Worm (Caenorhabditis elegans) whole organism, L4 larva: Measurements from ENCODE around the gene glo-4.

Experiments used
- F26F4.8 ChIP-seq: fragments of 200-800 bp; sonication (Bioruptor generic); conservative IDR thresholded peaks from 2 replicates; pipeline ENCODE4 v1.3.6; 2022; ENCODE audit warnings: missing genetic modification characterization, missing compliant biosample characterization
- F37D6.2 ChIP-seq: sonication (generic microtip); optimal IDR thresholded peaks from 2 replicates; lab custom pipeline; 2016; ENCODE audit warnings: mild to moderate bottlenecking, missing genetic modification characterization, missing compliant biosample characterization
- F44E2.7 ChIP-seq: fragments of 200-800 bp; sonication (Bioruptor generic); IDR thresholded peaks from 2 replicates; pipeline ENCODE4 v2.1.2; 2022; ENCODE audit warnings: missing genetic modification characterization, missing compliant biosample characterization
- R02D3.7 ChIP-seq: fragments of 150-350 bp; sonication (generic microtip); optimal IDR thresholded peaks from 3 replicates; lab custom pipeline; 2014; ENCODE audit warnings: missing biosample characterization, missing genetic modification characterization
- T20F7.1 ChIP-seq: fragments of 200-800 bp; sonication (Bioruptor generic); optimal IDR thresholded peaks from 2 replicates; lab custom pipeline; 2018; ENCODE audit warnings: mild to moderate bottlenecking, missing genetic modification characterization, missing compliant biosample characterization
- Y5F2A.4 ChIP-seq: fragments of 200-800 bp; sonication (Bioruptor generic); optimal IDR thresholded peaks from 2 replicates; lab custom pipeline; 2018; ENCODE audit warnings: mild to moderate bottlenecking, missing genetic modification characterization, missing compliant biosample characterization
- ZK337.2 ChIP-seq: fragments of 200-800 bp; sonication (Bioruptor generic); IDR thresholded peaks from 2 replicates; pipeline ENCODE4 v1.3.6; 2022; ENCODE audit warnings: missing genetic modification reagents, missing genetic modification characterization, missing compliant biosample characterization
- ZK546.5 ChIP-seq, 2 experiments: sonication (generic microtip); optimal IDR thresholded peaks; 2 replicates each; lab custom pipeline; 2017; ENCODE audit warnings: missing biosample characterization in 2 of 2, missing genetic modification characterization in 2 of 2
- aly-2 ChIP-seq: sonication (generic microtip); optimal IDR thresholded peaks from 2 replicates; lab custom pipeline; 2018; ENCODE audit warnings: missing biosample characterization, missing genetic modification characterization
- arid-1 ChIP-seq: fragments of 200-800 bp; sonication (Bioruptor generic); conservative IDR thresholded peaks from 2 replicates; pipeline ENCODE4 v1.3.6; 2022; ENCODE audit warnings: missing genetic modification reagents, missing genetic modification characterization, missing compliant biosample characterization
- attf-4 ChIP-seq: sonication (generic microtip); optimal IDR thresholded peaks from 3 replicates; lab custom pipeline; 2017; ENCODE audit warnings: missing biosample characterization, missing genetic modification characterization
- ceh-28 ChIP-seq: fragments of 150-350 bp; optimal IDR thresholded peaks from 2 replicates; lab custom pipeline; 2014; ENCODE audit warnings: missing biosample characterization, missing genetic modification reagents, missing genetic modification characterization
- ceh-44 ChIP-seq: fragments of 200-800 bp; sonication (Bioruptor generic); IDR thresholded peaks from 2 replicates; pipeline ENCODE4 v1.3.6; 2022; ENCODE audit warnings: missing genetic modification reagents, missing genetic modification characterization, missing compliant biosample characterization
- ceh-62 ChIP-seq: sonication (generic microtip); optimal IDR thresholded peaks from 2 replicates; lab custom pipeline; 2017; ENCODE audit warnings: missing biosample characterization, missing genetic modification characterization
- ctbp-1 ChIP-seq: fragments of 200-800 bp; sonication (Bioruptor generic); IDR thresholded peaks from 2 replicates; pipeline ENCODE4 v1.3.6; 2022; ENCODE audit warnings: missing genetic modification reagents, missing genetic modification characterization, missing compliant biosample characterization
- daf-12 ChIP-seq: fragments of 150-350 bp; optimal IDR thresholded peaks from 2 replicates; lab custom pipeline; 2014; ENCODE audit warnings: missing biosample characterization, missing genetic modification reagents, missing genetic modification characterization
- daf-16 ChIP-seq, 3 experiments: sonication (generic microtip); optimal IDR thresholded peaks; 2 replicates each; lab custom pipeline; 2016 to 2017; ENCODE audit warnings: missing genetic modification characterization in 3 of 3, missing genetic modification reagents in 3 of 3, mild to moderate bottlenecking in 2 of 3, missing compliant biosample characterization in 2 of 3, missing biosample characterization in 1 of 3, moderate library complexity in 1 of 3
- daf-8 ChIP-seq: fragments of 200-800 bp; sonication (Bioruptor generic); IDR thresholded peaks from 2 replicates; pipeline ENCODE4 v1.3.6; 2022; ENCODE audit warnings: missing genetic modification characterization, missing compliant biosample characterization
- dmd-8 ChIP-seq: fragments of 200-800 bp; sonication (Bioruptor generic); IDR thresholded peaks from 2 replicates; pipeline ENCODE4 v1.3.6; 2022; ENCODE audit warnings: missing genetic modification characterization, missing compliant biosample characterization
- dmd-9 ChIP-seq: fragments of 200-800 bp; sonication (Bioruptor generic); IDR thresholded peaks from 2 replicates; pipeline ENCODE4 v1.3.6; 2022; ENCODE audit warnings: missing genetic modification reagents, missing genetic modification characterization, missing compliant biosample characterization
- egl-27 ChIP-seq: sonication (generic microtip); optimal IDR thresholded peaks from 3 replicates; lab custom pipeline; 2017; ENCODE audit warnings: missing biosample characterization, missing genetic modification reagents, missing genetic modification characterization
- fkh-10 ChIP-seq: fragments of 150-350 bp; optimal IDR thresholded peaks from 2 replicates; lab custom pipeline; 2014; ENCODE audit warnings: missing biosample characterization, missing genetic modification reagents, missing genetic modification characterization
- hif-1 ChIP-seq, 2 experiments: sonication (generic microtip); optimal IDR thresholded peaks; 2 replicates each; lab custom pipeline; 2016 to 2017; ENCODE audit warnings: missing compliant biosample characterization in 2 of 2, missing genetic modification characterization in 2 of 2, missing genetic modification reagents in 2 of 2, missing genotype in 2 of 2, mild to moderate bottlenecking in 1 of 2
- hlh-11 ChIP-seq: fragments of 200-800 bp; sonication (Bioruptor generic); optimal IDR thresholded peaks from 2 replicates; lab custom pipeline; 2018; ENCODE audit warnings: mild to moderate bottlenecking, missing genetic modification characterization, missing compliant biosample characterization
- jun-1 ChIP-seq: fragments of 150-350 bp; optimal IDR thresholded peaks from 2 replicates; lab custom pipeline; 2014; ENCODE audit warnings: missing biosample characterization, missing genetic modification reagents, missing genetic modification characterization
- lim-7 ChIP-seq: fragments of 200-800 bp; sonication (Bioruptor generic); IDR thresholded peaks from 2 replicates; pipeline ENCODE4 v1.3.6; 2022; ENCODE audit warnings: missing genetic modification characterization, missing compliant biosample characterization
- lin-29 ChIP-seq: fragments of 200-800 bp; sonication (Bioruptor generic); IDR thresholded peaks from 2 replicates; pipeline ENCODE4 v1.3.6; 2022; ENCODE audit warnings: missing genetic modification reagents, missing genetic modification characterization, missing compliant biosample characterization
- lin-39 ChIP-seq: fragments of 150-350 bp; optimal IDR thresholded peaks from 2 replicates; lab custom pipeline; 2014; ENCODE audit warnings: missing biosample characterization, missing genetic modification reagents, missing genetic modification characterization
- lsy-2 ChIP-seq, 2 experiments: fragments of 150-350 bp in 1 of 2; sonication (generic microtip) in 1 of 2; optimal IDR thresholded peaks; 2 replicates each; lab custom pipeline; 2014 to 2017; ENCODE audit warnings: missing biosample characterization in 2 of 2, missing genetic modification characterization in 2 of 2
- mdl-1 ChIP-seq, 2 experiments: fragments of 150-350 bp in 1 of 2; sonication (generic microtip) in 1 of 2; optimal IDR thresholded peaks; 2 replicates each; lab custom pipeline; 2014 to 2017; ENCODE audit warnings: missing biosample characterization in 2 of 2, missing genetic modification characterization in 2 of 2
- mdt-29 ChIP-seq: fragments of 200-800 bp; sonication (Bioruptor generic); IDR thresholded peaks from 2 replicates; pipeline ENCODE4 v1.3.6; 2022; ENCODE audit warnings: missing genetic modification reagents, missing genetic modification characterization, missing compliant biosample characterization
- mep-1 ChIP-seq: fragments of 150-350 bp; sonication (generic microtip); optimal IDR thresholded peaks from 3 replicates; lab custom pipeline; 2014; ENCODE audit warnings: missing biosample characterization, missing genetic modification characterization
- nhr-11 ChIP-seq: fragments of 150-350 bp; optimal IDR thresholded peaks from 2 replicates; lab custom pipeline; 2014; ENCODE audit warnings: missing biosample characterization, missing genetic modification characterization
- nhr-111 ChIP-seq: fragments of 200-800 bp; sonication (Bioruptor generic); optimal IDR thresholded peaks from 2 replicates; lab custom pipeline; 2018; ENCODE audit warnings: mild to moderate bottlenecking, missing genetic modification characterization, missing compliant biosample characterization
- nhr-237 ChIP-seq: sonication (generic microtip); optimal IDR thresholded peaks from 2 replicates; lab custom pipeline; 2017; ENCODE audit warnings: missing biosample characterization, missing genetic modification characterization
- nhr-25 ChIP-seq: sonication (generic microtip); optimal IDR thresholded peaks from 2 replicates; lab custom pipeline; 2017; ENCODE audit warnings: missing genetic modification characterization, mild to moderate bottlenecking, missing compliant biosample characterization, antibody characterized with exemption, moderate library complexity, borderline replicate concordance; ENCODE audit not compliant: insufficient read depth
- nhr-28 ChIP-seq: fragments of 150-350 bp; optimal IDR thresholded peaks from 2 replicates; lab custom pipeline; 2014; ENCODE audit warnings: missing biosample characterization, missing genetic modification characterization
- nhr-6 ChIP-seq: fragments of 150-350 bp; optimal IDR thresholded peaks from 2 replicates; lab custom pipeline; 2014; ENCODE audit warnings: missing biosample characterization, missing genetic modification characterization
- nhr-76 ChIP-seq: fragments of 150-350 bp; optimal IDR thresholded peaks from 2 replicates; lab custom pipeline; 2014; ENCODE audit warnings: missing biosample characterization, missing genetic modification characterization
- pha-4 ChIP-seq, 2 experiments: fragments of 150-350 bp in 1 of 2; fragments of 200-800 bp in 1 of 2; sonication (Bioruptor generic) in 1 of 2; IDR thresholded peaks in 1 of 2; optimal IDR thresholded peaks in 1 of 2; 2 replicates each; pipeline versions ENCODE4 v1.3.6 to Lab custom; 2014 to 2022; ENCODE audit warnings: missing genetic modification characterization in 2 of 2, missing genetic modification reagents in 2 of 2, missing biosample characterization in 1 of 2, missing compliant biosample characterization in 1 of 2
- php-3 ChIP-seq: fragments of 200-800 bp; sonication (Bioruptor generic); IDR thresholded peaks from 2 replicates; pipeline ENCODE4 v1.3.6; 2022; ENCODE audit warnings: missing genetic modification reagents, missing genetic modification characterization, missing compliant biosample characterization
- rbr-2 ChIP-seq: sonication (generic microtip); optimal IDR thresholded peaks from 2 replicates; lab custom pipeline; 2016; ENCODE audit warnings: missing genotype, missing genetic modification characterization, missing compliant biosample characterization
- saeg-2 ChIP-seq: fragments of 200-800 bp; sonication (Bioruptor generic); IDR thresholded peaks from 2 replicates; pipeline ENCODE4 v1.3.6; 2022; ENCODE audit warnings: missing genetic modification reagents, missing genetic modification characterization, missing compliant biosample characterization
- sdz-12 ChIP-seq: fragments of 200-800 bp; sonication (Bioruptor generic); optimal IDR thresholded peaks from 2 replicates; lab custom pipeline; 2018; ENCODE audit warnings: mild to moderate bottlenecking, missing genetic modification characterization, missing compliant biosample characterization
- snpc-1.2 ChIP-seq: fragments of 200-800 bp; sonication (Bioruptor generic); IDR thresholded peaks from 2 replicates; pipeline ENCODE4 v1.3.6; 2022; ENCODE audit warnings: missing genetic modification reagents, missing genetic modification characterization, missing compliant biosample characterization
- unc-130 ChIP-seq: sonication (generic microtip); optimal IDR thresholded peaks from 2 replicates; lab custom pipeline; 2016; ENCODE audit warnings: missing genetic modification reagents, missing genetic modification characterization, missing compliant biosample characterization
- vab-7 ChIP-seq: fragments of 200-800 bp; sonication (Bioruptor generic); IDR thresholded peaks from 2 replicates; pipeline ENCODE4 v1.3.6; 2022; ENCODE audit warnings: missing genetic modification reagents, missing genetic modification characterization, missing compliant biosample characterization
- zag-1 ChIP-seq: fragments of 150-350 bp; optimal IDR thresholded peaks from 2 replicates; lab custom pipeline; 2014; ENCODE audit warnings: missing biosample characterization, missing genetic modification characterization
- zip-11 ChIP-seq: fragments of 200-800 bp; sonication (Bioruptor generic); IDR thresholded peaks from 2 replicates; pipeline ENCODE4 v1.3.6; 2022; ENCODE audit warnings: missing genetic modification characterization, missing compliant biosample characterization
- zip-2 ChIP-seq: fragments of 150-350 bp; optimal IDR thresholded peaks from 2 replicates; lab custom pipeline; 2014; ENCODE audit warnings: missing biosample characterization, missing genetic modification characterization
- ztf-11 ChIP-seq: fragments of 150-350 bp; optimal IDR thresholded peaks from 2 replicates; lab custom pipeline; 2014; ENCODE audit warnings: missing biosample characterization, missing genetic modification characterization

The glo-4 gene

DNA sequence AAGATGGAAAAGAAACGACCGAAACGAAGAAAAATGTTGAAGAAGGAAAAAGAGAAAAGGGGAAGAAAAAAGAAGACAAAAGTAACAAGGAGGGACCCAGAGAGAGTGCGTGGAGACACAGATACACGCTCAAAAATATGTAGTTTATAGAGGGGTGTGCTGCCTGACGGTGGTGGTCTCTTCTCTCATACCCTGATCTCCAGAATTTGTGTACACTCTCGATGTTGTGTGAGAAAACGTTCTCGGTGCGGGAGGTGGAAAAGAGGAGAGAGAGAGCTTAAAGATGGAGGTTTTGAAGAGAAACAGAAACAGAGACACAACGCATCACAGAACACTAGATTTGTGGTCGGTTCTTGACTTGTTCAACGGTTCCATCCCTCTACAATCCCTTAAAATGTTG is 30.6 kb upstream of the glo-4 start (continued):
- TF ChIP-seq rbr-2 (peak; percentile 75), php-3 (GFP tag; lab: Robert Waterston, UW) (no peak), daf-8 (GFP tag; lab: Robert Waterston, UW) (no peak), egl-27 (tag; lab: Kevin White, UChicago) (no peak), hif-1 (tag; optimal IDR thresholded peaks at IDR 0.05; lab: Kevin White, UChicago) (peak in 1 of 2 experiments; percentile 57), mdl-1 (tag; optimal IDR thresholded peaks at IDR 0.05; lab: Kevin White, UChicago) (peak; percentile 79 to 83), dmd-9 (GFP tag; lab: Robert Waterston, UW) (no peak), ZK546.5 (tag; optimal IDR thresholded peaks at IDR 0.05; lab: Kevin White, UChicago) (no peak), lsy-2 (tag; optimal IDR thresholded peaks at IDR 0.05; lab: Kevin White, UChicago) (peak; percentile 62 to 71), nhr-237 (tag; lab: Kevin White, UChicago) (no peak), mep-1 (tag; lab: Kevin White, UChicago) (peak; percentile 74), aly-2 (tag; lab: Kevin White, UChicago) (no peak), ZK337.2 (GFP tag; lab: Robert Waterston, UW) (no peak), lin-29 (no peak), nhr-25 (tag; lab: Kevin White, UChicago) (no peak), hlh-11 (peak; percentile 87), ctbp-1 (GFP tag; lab: Robert Waterston, UW) (peak; percentile 81), attf-4 (tag; lab: Kevin White, UChicago) (no peak), mdt-29 (GFP tag; lab: Robert Waterston, UW) (no peak), unc-130 (GFP tag; lab: Kevin White, UChicago) (no peak), ceh-44 (GFP tag; lab: Robert Waterston, UW) (no peak), T20F7.1 (GFP tag; lab: Kevin White, UChicago) (no peak), F37D6.2 (tag; lab: Kevin White, UChicago) (no peak), R02D3.7 (no peak), F44E2.7 (GFP tag; lab: Robert Waterston, UW) (no peak), arid-1 (GFP tag; lab: Robert Waterston, UW) (no peak; the same call in 1 of the 2 replicates), daf-16 (GFP tag; optimal IDR thresholded peaks at IDR 0.05; lab: Kevin White, UChicago) (peak in 1 of 2 experiments; percentile 46), daf-16 (tag; optimal IDR thresholded peaks at IDR 0.05; lab: Kevin White, UChicago) (no peak), lin-39 (tag; lab: Kevin White, UChicago) (no peak), F26F4.8 (GFP tag; lab: Robert Waterston, UW) (no peak), nhr-111 (GFP tag; lab: Kevin White, UChicago) (no peak), dmd-8 (GFP tag; lab: Robert Waterston, UW) (no peak), zag-1 (tag; lab: Kevin White, UChicago) (no peak), fkh-10 (GFP tag; lab: Kevin White, UChicago) (peak; percentile 62), snpc-1.2 (GFP tag; lab: Robert Waterston, UW) (no peak), jun-1 (tag; lab: Kevin White, UChicago) (no peak), nhr-28 (tag; lab: Kevin White, UChicago) (peak; percentile 94), zip-2 (tag; lab: Kevin White, UChicago) (no peak), Y5F2A.4 (GFP tag; lab: Kevin White, UChicago) (no peak), ceh-62 (tag; lab: Kevin White, UChicago) (no peak), saeg-2 (no peak), daf-12 (tag; lab: Kevin White, UChicago) (no peak), ztf-11 (tag; lab: Kevin White, UChicago) (no peak), vab-7 (no peak), nhr-76 (tag; lab: Kevin White, UChicago) (no peak), nhr-11 (tag; lab: Kevin White, UChicago) (peak; percentile 59), sdz-12 (no peak), lim-7 (no peak), zip-11 (GFP tag; lab: Robert Waterston, UW) (no peak), ceh-28 (tag; lab: Kevin White, UChicago) (no peak), nhr-6 (tag; lab: Kevin White, UChicago) (no peak), pha-4 (GFP tag; IDR thresholded peaks at IDR 0.05; lab: Robert Waterston, UW) (no peak), pha-4 (tag; optimal IDR thresholded peaks at IDR 0.05; lab: Kevin White, UChicago) (no peak)
